Fruit fly (Drosophila melanogaster): Measurements from ENCODE around the gene CG13361.

CG13361 gene

dm6 chrX:739621-740216, 13.7 kb downstream of the CG13361 start (continued):
- TF ChIP-seq CG18599 (GFP tag; optimal IDR thresholded peaks at IDR 0.05) (peak; percentile 6), CTCF (GFP tag; optimal IDR thresholded peaks at IDR 0.05) (no peak), fd3F (GFP tag; optimal IDR thresholded peaks at IDR 0.05) (no peak), ttk (GFP tag; IDR thresholded peaks at IDR 0.05) (no peak), CG14965 (GFP tag; optimal IDR thresholded peaks at IDR 0.05; ENCODE audit: borderline replicate concordance) (no peak), Dbx (GFP tag; IDR thresholded peaks at IDR 0.05) (no peak), Aef1 (GFP tag; IDR thresholded peaks at IDR 0.05) (no peak), Lpt (GFP tag; optimal IDR thresholded peaks at IDR 0.05) (no peak), CG8089 (GFP tag; optimal IDR thresholded peaks at IDR 0.05) (no peak), bsh (GFP tag; optimal IDR thresholded peaks at IDR 0.05) (peak in 1 of 2 experiments; percentile 54), sc (optimal IDR thresholded peaks at IDR 0.05) (no peak), sc (GFP tag; optimal IDR thresholded peaks at IDR 0.05) (no peak), Six4 (GFP tag; optimal IDR thresholded peaks at IDR 0.05) (no peak), CG3838 (GFP tag; optimal IDR thresholded peaks at IDR 0.05) (no peak), CG7372 (GFP tag; IDR thresholded peaks at IDR 0.05) (no peak), Mes4 (GFP tag; optimal IDR thresholded peaks at IDR 0.05) (no peak), Ptx1 (GFP tag; IDR thresholded peaks at IDR 0.05) (no peak), CG15011 (GFP tag; optimal IDR thresholded peaks at IDR 0.05) (no peak), ATbp (GFP tag; optimal IDR thresholded peaks at IDR 0.05) (peak; percentile 7), CG7556 (GFP tag; optimal IDR thresholded peaks at IDR 0.05) (no peak), Med (GFP tag) (peak; percentile 72), CG9876 (GFP tag; optimal IDR thresholded peaks at IDR 0.05) (no peak), slou (GFP tag; optimal IDR thresholded peaks at IDR 0.05) (no peak), CG1529 (GFP tag; optimal IDR thresholded peaks at IDR 0.05) (no peak), z (GFP tag; IDR thresholded peaks at IDR 0.05) (no peak), nom (GFP tag; optimal IDR thresholded peaks at IDR 0.05) (peak; percentile 66), en (GFP tag; optimal IDR thresholded peaks at IDR 0.05) (no peak), esg (GFP tag; conservative IDR thresholded peaks at IDR 0.05) (no peak), Nf-YB (GFP tag; optimal IDR thresholded peaks at IDR 0.05) (no peak), CG10462 (GFP tag; optimal IDR thresholded peaks at IDR 0.05) (no peak), CG6813 (GFP tag; optimal IDR thresholded peaks at IDR 0.05) (no peak), gsb (GFP tag; IDR thresholded peaks at IDR 0.05) (no peak), CG11695 (GFP tag; IDR thresholded peaks at IDR 0.05) (no peak), Hr78 (GFP tag; optimal IDR thresholded peaks at IDR 0.05) (no peak), ci (GFP tag; IDR thresholded peaks at IDR 0.05) (peak; percentile 23; the same call in 1 of the 3 replicates), Sox100B (GFP tag; optimal IDR thresholded peaks at IDR 0.05) (no peak), Doc3 (GFP tag; IDR thresholded peaks at IDR 0.05; ENCODE audit: partially characterized antibody) (no peak), mirr (GFP tag; optimal IDR thresholded peaks at IDR 0.05) (no peak), CG4360 (GFP tag; IDR thresholded peaks at IDR 0.05) (no peak), slp2 (GFP tag; optimal IDR thresholded peaks at IDR 0.05) (no peak), HLH4C (GFP tag; IDR thresholded peaks at IDR 0.05; ENCODE audit: partially characterized antibody) (no peak), h (optimal IDR thresholded peaks at IDR 0.05) (no peak), wek (GFP tag; optimal IDR thresholded peaks at IDR 0.05) (no peak), az2 (GFP tag; optimal IDR thresholded peaks at IDR 0.05) (no peak), dimm (GFP tag; IDR thresholded peaks at IDR 0.05) (no peak), CG18262 (tag; optimal IDR thresholded peaks at IDR 0.05) (peak; percentile 26), Hsf (GFP tag; optimal IDR thresholded peaks at IDR 0.05) (no peak), Sin3A (optimal IDR thresholded peaks at IDR 0.05) (no peak), hkb (optimal IDR thresholded peaks at IDR 0.05) (no peak), hkb (GFP tag; IDR thresholded peaks at IDR 0.05) (no peak), jing (GFP tag; optimal IDR thresholded peaks at IDR 0.05) (no peak), Poxn (GFP tag; IDR thresholded peaks at IDR 0.05) (no peak), Tbp (GFP tag; optimal IDR thresholded peaks at IDR 0.05) (no peak)

All from whole organism, embryonic.